Fruit fly (Drosophila melanogaster) whole organism: ENCODE results near the gene Diap1.

Experiments used
- CG8478 ChIP-seq: fragments of >200 bp; optimal IDR thresholded peaks from 2 replicates; lab custom pipeline; 2018; ENCODE audit warnings: inconsistent platforms
- Dll ChIP-seq: fragments of >200 bp; optimal IDR thresholded peaks from 2 replicates; lab custom pipeline; 2017
- EcR ChIP-seq, 2 experiments: fragments of >200 bp; optimal IDR thresholded peaks; 2 replicates each; lab custom pipeline; 2017; ENCODE audit warnings: missing biosample characterization in 2 of 2, missing genetic modification characterization in 2 of 2, missing genetic modification reagents in 2 of 2
- pan ChIP-seq: fragments of >200 bp; optimal IDR thresholded peaks from 2 replicates; lab custom pipeline; 2017
- psq ChIP-seq: fragments of >200 bp; optimal IDR thresholded peaks from 2 replicates; lab custom pipeline; 2017
- usp ChIP-seq: fragments of >200 bp; optimal IDR thresholded peaks from 2 replicates; lab custom pipeline; 2017; ENCODE audit warnings: missing biosample characterization, missing genetic modification characterization, mixed read lengths

- TF ChIP-seq psq (lab: Kevin White, UChicago) (no peak), CG8478 (no peak), usp (no peak), pan (lab: Kevin White, UChicago) (no peak), Dll (lab: Kevin White, UChicago) (no peak), EcR (GFP tag; optimal IDR thresholded peaks at IDR 0.05; lab: Kevin White, UChicago) (no peak)
Measured at dm6 chr3L:16016911-16017310, 33.9 kb downstream of the Diap1 start.
